Fruit fly (Drosophila melanogaster): ENCODE results near the gene Ac3.

Gene Ac3

DNA sequence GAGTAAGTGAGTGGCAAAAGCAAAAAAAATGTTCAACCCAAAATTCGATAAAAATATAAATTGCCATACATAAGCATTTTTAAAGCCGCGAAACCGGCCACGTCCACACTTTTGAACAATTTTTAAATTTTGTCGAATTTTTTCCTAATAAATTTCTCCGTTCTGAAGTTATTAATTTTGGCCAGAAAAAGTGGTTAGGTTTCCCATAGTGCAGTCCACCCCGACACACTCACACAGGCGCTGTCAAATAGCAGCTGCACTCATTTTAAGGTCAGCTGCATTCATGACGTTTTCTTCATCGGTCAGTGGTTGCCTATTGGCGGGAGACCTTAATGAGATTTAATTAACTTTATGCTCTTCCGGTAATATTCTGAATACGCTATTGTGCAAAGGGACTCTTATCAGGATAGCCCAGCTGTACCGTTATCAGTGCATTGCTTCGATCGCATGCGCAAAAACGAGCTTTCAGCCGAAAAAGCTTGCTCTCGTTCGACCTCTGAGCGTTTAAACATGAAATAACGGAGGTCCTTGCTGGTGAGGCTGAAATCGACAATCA, at the start of gene Ac3:
Gene Ac3 (plus strand): TSS at position 556 of the 556 bp plus-strand sequence.
- no peak for TF ChIP-seq CG14655 (GFP tag; optimal IDR thresholded peaks at IDR 0.05)
- TF ChIP-seq EcR (GFP tag; optimal IDR thresholded peaks at IDR 0.05), result no peak
- no peak for TF ChIP-seq CG34367 (tag; optimal IDR thresholded peaks at IDR 0.05)
- peak; percentile 28 for TF ChIP-seq D1 (tag; optimal IDR thresholded peaks at IDR 0.05)

DNA sequence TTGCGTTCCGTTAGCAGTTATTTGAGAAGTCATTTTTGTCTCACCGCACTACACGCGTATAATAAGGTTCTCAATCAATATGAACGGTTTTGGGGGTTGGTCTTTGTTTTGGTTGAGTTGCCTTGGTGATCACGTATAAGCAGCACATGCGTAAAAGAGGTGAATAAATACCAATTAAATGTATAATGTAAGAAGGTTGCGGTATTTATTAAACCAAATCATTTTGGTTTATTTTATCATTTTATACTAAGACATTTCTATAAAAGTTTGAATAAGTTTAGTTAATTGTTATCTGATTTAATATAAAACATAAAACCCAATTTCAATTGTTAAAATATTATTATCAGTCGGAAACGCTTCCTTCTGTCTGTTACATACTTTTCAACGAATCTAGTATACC, 43.1 kb upstream of the Ac3 start, which contains the start of gene nompB:
Gene nompB (minus strand): TSS at position 101 of the 400 bp plus-strand sequence.
- no peak for TF ChIP-seq Ets98B (GFP tag; IDR thresholded peaks at IDR 0.05)
- no peak for TF ChIP-seq Pif1B (GFP tag; optimal IDR thresholded peaks at IDR 0.05)
- no peak for TF ChIP-seq CG34367 (tag; optimal IDR thresholded peaks at IDR 0.05)
- TF ChIP-seq EcR (GFP tag; optimal IDR thresholded peaks at IDR 0.05), result no peak
- TF ChIP-seq CG13204 (GFP tag; optimal IDR thresholded peaks at IDR 0.05), result no peak
- no peak for TF ChIP-seq CG9948 (tag; optimal IDR thresholded peaks at IDR 0.05)
- TF ChIP-seq D1 (tag; optimal IDR thresholded peaks at IDR 0.05), result no peak
- no peak for TF ChIP-seq CG15710 (tag; optimal IDR thresholded peaks at IDR 0.05)
- TF ChIP-seq CG12605 (GFP tag; IDR thresholded peaks at IDR 0.05), result no peak
- TF ChIP-seq gl (tag; optimal IDR thresholded peaks at IDR 0.05), result no peak
- no peak for TF ChIP-seq CG8159 (tag; optimal IDR thresholded peaks at IDR 0.05)
- no peak for TF ChIP-seq CG17806 (tag; optimal IDR thresholded peaks at IDR 0.05)
- no peak for TF ChIP-seq CG10348 (GFP tag; IDR thresholded peaks at IDR 0.05)
- TF ChIP-seq CG4496 (GFP tag; IDR thresholded peaks at IDR 0.05), result no peak
- no peak for TF ChIP-seq Pif1A (GFP tag; optimal IDR thresholded peaks at IDR 0.05)
- TF ChIP-seq Snoo (tag; optimal IDR thresholded peaks at IDR 0.05), result no peak
- TF ChIP-seq CG8301 (tag; optimal IDR thresholded peaks at IDR 0.05), result no peak

DNA sequence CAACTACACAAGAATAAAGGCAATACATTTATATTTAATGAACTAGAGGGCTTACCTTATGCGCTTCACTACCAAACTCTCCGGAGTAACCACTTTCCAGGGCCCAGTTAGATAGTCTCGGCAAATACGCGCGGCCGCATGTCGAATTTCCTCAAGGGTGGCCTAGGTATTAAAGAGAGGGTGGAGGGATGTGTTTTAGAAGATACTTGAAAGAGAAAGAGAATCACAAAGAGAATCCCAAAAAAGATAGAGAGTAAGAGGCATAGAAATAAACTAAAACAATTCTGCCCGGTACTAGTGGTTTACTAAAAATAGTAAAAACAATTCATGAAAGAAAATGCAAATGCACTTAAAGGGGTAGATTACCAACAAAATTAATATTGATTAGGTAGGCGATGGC, 14.4 kb upstream of the Ac3 start:
- TF ChIP-seq gl (tag; optimal IDR thresholded peaks at IDR 0.05), result no peak

DNA sequence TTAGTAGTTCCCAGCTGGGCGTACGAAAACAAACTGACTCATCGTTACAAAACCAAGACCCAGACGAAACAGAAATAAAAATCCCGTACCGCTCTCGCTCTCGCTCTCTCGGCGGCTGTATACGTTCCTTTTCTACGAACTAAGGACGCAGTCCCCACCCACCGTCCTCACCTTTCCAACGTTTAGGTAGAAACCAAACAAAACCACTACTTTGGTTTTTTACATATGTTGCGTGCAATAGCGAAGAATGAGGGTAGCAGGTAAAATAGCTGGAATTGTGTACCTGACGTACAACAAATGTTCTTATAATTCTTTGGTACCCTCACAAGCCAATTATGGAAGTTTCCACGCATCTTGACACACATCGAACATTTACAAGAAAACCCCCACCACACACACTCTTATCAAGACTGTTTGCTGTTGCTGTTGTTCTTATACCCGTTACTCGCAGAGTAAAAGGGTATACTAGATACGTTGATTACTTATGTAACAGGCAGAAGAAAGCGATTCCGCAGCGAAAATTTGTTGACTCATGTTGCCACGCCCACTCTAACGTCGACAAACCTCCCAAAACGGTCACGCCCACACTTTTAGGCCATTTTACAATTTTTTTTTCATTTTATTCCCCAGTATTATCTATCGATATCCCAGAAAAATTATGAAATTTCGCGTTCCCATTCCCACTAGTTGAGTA, 13.5 kb upstream of the Ac3 start:
- TF ChIP-seq CG8159 (tag; optimal IDR thresholded peaks at IDR 0.05), result peak; percentile 34
- peak; percentile 36 for TF ChIP-seq CG8301 (tag; optimal IDR thresholded peaks at IDR 0.05)
- TF ChIP-seq fd96Ca (GFP tag; IDR thresholded peaks at IDR 0.05), result no peak; the same call in 2 of the 3 replicates
- no peak for TF ChIP-seq CG12605 (GFP tag; IDR thresholded peaks at IDR 0.05)
- peak; percentile 22 for TF ChIP-seq Pif1A (GFP tag; optimal IDR thresholded peaks at IDR 0.05)
- TF ChIP-seq CG9948 (tag; optimal IDR thresholded peaks at IDR 0.05), result peak; percentile 19
- TF ChIP-seq CG10348 (GFP tag; IDR thresholded peaks at IDR 0.05), result no peak
- TF ChIP-seq EcR (GFP tag; optimal IDR thresholded peaks at IDR 0.05), result no peak
- TF ChIP-seq Ets98B (GFP tag; IDR thresholded peaks at IDR 0.05), result no peak
- TF ChIP-seq D1 (tag; optimal IDR thresholded peaks at IDR 0.05), result no peak
- TF ChIP-seq CG4496 (GFP tag; IDR thresholded peaks at IDR 0.05), result no peak; the same call in 2 of the 3 replicates
- no peak for TF ChIP-seq CG17806 (tag; optimal IDR thresholded peaks at IDR 0.05)
- TF ChIP-seq rn (GFP tag; IDR thresholded peaks at IDR 0.05), result no peak
- TF ChIP-seq CG13204 (GFP tag; optimal IDR thresholded peaks at IDR 0.05), result no peak
- peak; percentile 13 for TF ChIP-seq CG15710 (tag; optimal IDR thresholded peaks at IDR 0.05)
- TF ChIP-seq Snoo (tag; optimal IDR thresholded peaks at IDR 0.05), result no peak
- TF ChIP-seq CG32121 (GFP tag; IDR thresholded peaks at IDR 0.05), result no peak
- peak; percentile 37 for TF ChIP-seq CG14655 (GFP tag; optimal IDR thresholded peaks at IDR 0.05)
- no peak for TF ChIP-seq Pif1B (GFP tag; optimal IDR thresholded peaks at IDR 0.05)
- no peak for TF ChIP-seq gl (tag; optimal IDR thresholded peaks at IDR 0.05)

DNA sequence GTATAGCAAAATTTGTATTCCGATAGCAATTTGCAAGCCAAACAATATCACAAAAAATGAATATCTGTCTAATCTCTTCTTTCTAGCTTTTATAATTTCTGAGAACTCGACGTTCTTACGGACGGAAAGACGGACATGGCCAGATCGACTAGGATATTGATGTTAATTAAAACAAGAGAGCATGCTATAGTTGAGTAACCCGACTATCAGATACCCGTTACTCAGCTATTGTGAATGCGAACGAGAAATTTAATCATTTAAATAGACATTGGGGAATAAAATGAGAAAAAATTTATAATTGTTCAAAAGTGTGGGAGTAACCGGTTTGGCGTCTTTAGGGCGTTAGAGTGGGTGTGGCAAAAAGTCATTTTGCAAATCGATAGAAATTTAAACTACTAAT, 11.9 kb upstream of the Ac3 start:
- no peak for TF ChIP-seq CG13204 (GFP tag; optimal IDR thresholded peaks at IDR 0.05)
- TF ChIP-seq CG34367 (tag; optimal IDR thresholded peaks at IDR 0.05), result no peak
- TF ChIP-seq CG8301 (tag; optimal IDR thresholded peaks at IDR 0.05), result no peak
- no peak for TF ChIP-seq CG9948 (tag; optimal IDR thresholded peaks at IDR 0.05)
- no peak for TF ChIP-seq Pif1A (GFP tag; optimal IDR thresholded peaks at IDR 0.05)
- TF ChIP-seq Ets98B (GFP tag; IDR thresholded peaks at IDR 0.05), result no peak
- TF ChIP-seq CG32121 (GFP tag; IDR thresholded peaks at IDR 0.05), result no peak
- no peak for TF ChIP-seq CG4496 (GFP tag; IDR thresholded peaks at IDR 0.05)
- no peak for TF ChIP-seq fd96Ca (GFP tag; IDR thresholded peaks at IDR 0.05)
- no peak for TF ChIP-seq CG12605 (GFP tag; IDR thresholded peaks at IDR 0.05)
- TF ChIP-seq EcR (GFP tag; optimal IDR thresholded peaks at IDR 0.05), result no peak
- TF ChIP-seq CG15710 (tag; optimal IDR thresholded peaks at IDR 0.05), result no peak
- TF ChIP-seq CG10348 (GFP tag; IDR thresholded peaks at IDR 0.05), result no peak
- TF ChIP-seq Pif1B (GFP tag; optimal IDR thresholded peaks at IDR 0.05), result no peak
- TF ChIP-seq D1 (tag; optimal IDR thresholded peaks at IDR 0.05), result no peak
- TF ChIP-seq CG14655 (GFP tag; optimal IDR thresholded peaks at IDR 0.05), result no peak

DNA sequence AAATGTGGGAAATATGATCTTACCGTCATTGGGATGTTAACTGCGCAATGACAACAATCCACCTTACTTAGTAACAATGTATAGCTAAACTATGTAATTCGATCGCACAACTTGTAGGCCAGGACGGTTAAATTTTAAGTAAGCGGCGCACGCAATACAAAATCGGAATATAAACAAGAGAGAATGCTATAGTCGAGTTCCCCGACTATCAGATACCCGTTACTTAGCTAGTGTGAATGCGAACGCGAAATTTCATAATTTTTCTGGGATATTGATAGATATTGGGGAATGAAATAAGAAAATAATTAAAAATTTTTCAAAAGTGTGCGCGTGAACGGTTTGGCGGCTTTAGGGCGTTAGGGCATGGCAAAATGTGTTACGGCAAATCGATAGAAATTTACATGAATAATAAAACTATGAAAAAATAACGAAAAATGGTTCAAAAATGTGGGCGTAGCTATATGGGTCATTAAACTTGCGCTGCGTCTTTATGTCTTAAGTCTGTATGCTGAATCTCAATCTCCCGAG, 10.3 kb upstream of the Ac3 start:
- TF ChIP-seq CG10348 (GFP tag; IDR thresholded peaks at IDR 0.05) (no peak), CG15710 (tag; optimal IDR thresholded peaks at IDR 0.05) (no peak), Ets98B (GFP tag; IDR thresholded peaks at IDR 0.05) (no peak), CG13204 (GFP tag; optimal IDR thresholded peaks at IDR 0.05) (no peak), Pif1B (GFP tag; optimal IDR thresholded peaks at IDR 0.05) (no peak), EcR (GFP tag; optimal IDR thresholded peaks at IDR 0.05) (no peak), CG8301 (tag; optimal IDR thresholded peaks at IDR 0.05) (no peak), CG32121 (GFP tag; IDR thresholded peaks at IDR 0.05) (no peak), D1 (tag; optimal IDR thresholded peaks at IDR 0.05) (no peak), Pif1A (GFP tag; optimal IDR thresholded peaks at IDR 0.05) (no peak), fd96Ca (GFP tag; IDR thresholded peaks at IDR 0.05) (no peak), CG4496 (GFP tag; IDR thresholded peaks at IDR 0.05) (no peak), Snoo (tag; optimal IDR thresholded peaks at IDR 0.05) (no peak)

All from whole organism, pupa.